Fruit fly (Drosophila melanogaster): Measurements from ENCODE around the gene CG14384.

Gene CG14384

dm6 chr3R:12975223-12975622 is 7.7 kb upstream of the CG14384 start (continued):
- TF ChIP-seq Chrac-16 (GFP tag; optimal IDR thresholded peaks at IDR 0.05) (no peak), Ada2b (GFP tag; IDR thresholded peaks at IDR 0.05) (no peak), fd3F (GFP tag; optimal IDR thresholded peaks at IDR 0.05) (no peak)

dm6 chr3R:12974447-12974846 is 6.9 kb upstream of the CG14384 start:
- peak; percentile 14 for TF ChIP-seq Meics (GFP tag; optimal IDR thresholded peaks at IDR 0.05)
- TF ChIP-seq twi (tag; optimal IDR thresholded peaks at IDR 0.05): no peak
- peak; percentile 40 for TF ChIP-seq Blimp-1 (GFP tag; optimal IDR thresholded peaks at IDR 0.05)
- TF ChIP-seq Fer3 (tag; optimal IDR thresholded peaks at IDR 0.05): no peak
- TF ChIP-seq CoRest (tag; optimal IDR thresholded peaks at IDR 0.05): no peak
- no peak for TF ChIP-seq da (GFP tag; optimal IDR thresholded peaks at IDR 0.05)
- peak; percentile 17 for TF ChIP-seq CG18599 (GFP tag; optimal IDR thresholded peaks at IDR 0.05)
- no peak for TF ChIP-seq rib (GFP tag; IDR thresholded peaks at IDR 0.05)
- TF ChIP-seq CG11696 (GFP tag; IDR thresholded peaks at IDR 0.05): no peak
- TF ChIP-seq row (GFP tag; IDR thresholded peaks at IDR 0.05): peak; percentile 55; the same call in 1 of the 3 replicates
- TF ChIP-seq wor (GFP tag; IDR thresholded peaks at IDR 0.05): no peak
- peak; percentile 2 for TF ChIP-seq Sox102F (GFP tag; optimal IDR thresholded peaks at IDR 0.05)
- TF ChIP-seq Xbp1 (GFP tag; optimal IDR thresholded peaks at IDR 0.05): no peak
- no peak for TF ChIP-seq hth (optimal IDR thresholded peaks at IDR 0.05)
- TF ChIP-seq Trl (optimal IDR thresholded peaks at IDR 0.05): peak in 1 of 2 experiments; percentile 32
- TF ChIP-seq Trl (GFP tag; optimal IDR thresholded peaks at IDR 0.05): no peak
- TF ChIP-seq CkIIα-i1 (GFP tag; IDR thresholded peaks at IDR 0.05): no peak
- TF ChIP-seq Deaf1 (tag; optimal IDR thresholded peaks at IDR 0.05): peak; percentile 59
- TF ChIP-seq CG9727 (GFP tag; optimal IDR thresholded peaks at IDR 0.05): peak; percentile 28
- TF ChIP-seq zf30C (GFP tag; optimal IDR thresholded peaks at IDR 0.05): peak; percentile 21
- peak; percentile 12 for TF ChIP-seq CG10979 (tag; optimal IDR thresholded peaks at IDR 0.05)
- TF ChIP-seq CG8924 (tag; optimal IDR thresholded peaks at IDR 0.05): peak; percentile 11
- TF ChIP-seq zen (tag; optimal IDR thresholded peaks at IDR 0.05): peak; percentile 35
- TF ChIP-seq Oli (tag; optimal IDR thresholded peaks at IDR 0.05): peak; percentile 2
- TF ChIP-seq Hmr (GFP tag; optimal IDR thresholded peaks at IDR 0.05): peak; percentile 24
- no peak for TF ChIP-seq CG8765 (GFP tag; IDR thresholded peaks at IDR 0.05)
- TF ChIP-seq ind (GFP tag; optimal IDR thresholded peaks at IDR 0.05): no peak
- TF ChIP-seq maf-S (GFP tag; optimal IDR thresholded peaks at IDR 0.05): no peak
- TF ChIP-seq Taf1 (GFP tag; IDR thresholded peaks at IDR 0.05): no peak
- peak; percentile 46 for TF ChIP-seq CG2678 (tag; optimal IDR thresholded peaks at IDR 0.05)
- peak; percentile 7 for TF ChIP-seq CG10267 (tag; optimal IDR thresholded peaks at IDR 0.05)
- TF ChIP-seq dmrt99B (tag; optimal IDR thresholded peaks at IDR 0.05): peak; percentile 24
- peak; percentile 33; the same call in 1 of the 3 replicates for TF ChIP-seq tgo (GFP tag; IDR thresholded peaks at IDR 0.05)
- no peak for TF ChIP-seq ash1 (GFP tag; optimal IDR thresholded peaks at IDR 0.05)
- TF ChIP-seq HHEX (GFP tag; optimal IDR thresholded peaks at IDR 0.05): no peak
- peak; percentile 40 for TF ChIP-seq CG11504 (tag; optimal IDR thresholded peaks at IDR 0.05)
- TF ChIP-seq Hr51 (GFP tag; optimal IDR thresholded peaks at IDR 0.05): peak in 1 of 2 experiments; percentile 13
- TF ChIP-seq sens (GFP tag): peak; percentile 28
- TF ChIP-seq CG6175 (GFP tag; IDR thresholded peaks at IDR 0.05): no peak
- no peak for TF ChIP-seq gcm2 (GFP tag; optimal IDR thresholded peaks at IDR 0.05)
- no peak for TF ChIP-seq Mrtf (GFP tag; IDR thresholded peaks at IDR 0.05)
- TF ChIP-seq sr (GFP tag; IDR thresholded peaks at IDR 0.05): no peak
- peak; percentile 39 for TF ChIP-seq lab (GFP tag; optimal IDR thresholded peaks at IDR 0.05)
- TF ChIP-seq usp (GFP tag; optimal IDR thresholded peaks at IDR 0.05): no peak
- TF ChIP-seq corto (GFP tag; optimal IDR thresholded peaks at IDR 0.05): peak; percentile 28
- TF ChIP-seq D19A (tag; optimal IDR thresholded peaks at IDR 0.05): peak; percentile 1

Data from whole organism, embryonic.